Worm (Caenorhabditis elegans) whole organism, L4 larva: ENCODE results near the gene C35A5.11.
A peak's percentile ranks its signal among the peaks of the same experiment; 100 is the strongest.

ENCODE experiments used
- D1046.2 ChIP-seq: fragments of 200-800 bp; sonication (Bioruptor generic); IDR thresholded peaks from 2 replicates; pipeline ENCODE4 v1.3.6; 2022; ENCODE audit warnings: missing genetic modification characterization, missing compliant biosample characterization
- F10B5.3 ChIP-seq: sonication (generic microtip); optimal IDR thresholded peaks from 2 replicates; lab custom pipeline; 2016; ENCODE audit warnings: mild to moderate bottlenecking, missing genetic modification characterization, missing compliant biosample characterization
- F26F4.8 ChIP-seq: fragments of 200-800 bp; sonication (Bioruptor generic); conservative IDR thresholded peaks from 2 replicates; pipeline ENCODE4 v1.3.6; 2022; ENCODE audit warnings: missing genetic modification characterization, missing compliant biosample characterization
- F44E2.7 ChIP-seq: fragments of 200-800 bp; sonication (Bioruptor generic); IDR thresholded peaks from 2 replicates; pipeline ENCODE4 v2.1.2; 2022; ENCODE audit warnings: missing genetic modification characterization, missing compliant biosample characterization
- F49E8.2 ChIP-seq: sonication (generic microtip); optimal IDR thresholded peaks from 2 replicates; lab custom pipeline; 2016; ENCODE audit warnings: missing compliant biosample characterization, mild to moderate bottlenecking, missing genetic modification characterization, borderline replicate concordance
- R02D3.7 ChIP-seq: fragments of 150-350 bp; sonication (generic microtip); optimal IDR thresholded peaks from 3 replicates; lab custom pipeline; 2014; ENCODE audit warnings: missing biosample characterization, missing genetic modification characterization
- T20F7.1 ChIP-seq: fragments of 200-800 bp; sonication (Bioruptor generic); optimal IDR thresholded peaks from 2 replicates; lab custom pipeline; 2018; ENCODE audit warnings: mild to moderate bottlenecking, missing genetic modification characterization, missing compliant biosample characterization
- T26A8.4 ChIP-seq: fragments of 200-800 bp; sonication (Bioruptor generic); IDR thresholded peaks from 2 replicates; pipeline ENCODE4 v1.3.6; 2022; ENCODE audit warnings: missing genetic modification characterization, missing compliant biosample characterization
- arid-1 ChIP-seq: fragments of 200-800 bp; sonication (Bioruptor generic); conservative IDR thresholded peaks from 2 replicates; pipeline ENCODE4 v1.3.6; 2022; ENCODE audit warnings: missing genetic modification reagents, missing genetic modification characterization, missing compliant biosample characterization
- ceh-20 ChIP-seq: fragments of 200-800 bp; sonication (Bioruptor generic); IDR thresholded peaks from 2 replicates; pipeline ENCODE4 v1.3.6; 2022; ENCODE audit warnings: missing genetic modification reagents, missing genetic modification characterization, missing compliant biosample characterization
- ceh-82 ChIP-seq: sonication (generic microtip); optimal IDR thresholded peaks from 2 replicates; lab custom pipeline; 2017; ENCODE audit warnings: missing biosample characterization, missing genetic modification characterization
- daf-16 ChIP-seq, 3 experiments: sonication (generic microtip); optimal IDR thresholded peaks; 2 replicates each; lab custom pipeline; 2016 to 2017; ENCODE audit warnings: missing genetic modification characterization in 3 of 3, missing genetic modification reagents in 3 of 3, mild to moderate bottlenecking in 2 of 3, missing compliant biosample characterization in 2 of 3, missing biosample characterization in 1 of 3, moderate library complexity in 1 of 3
- dmd-6 ChIP-seq: fragments of 200-800 bp; sonication (Bioruptor generic); IDR thresholded peaks from 2 replicates; pipeline ENCODE4 v1.3.6; 2022; ENCODE audit warnings: missing genetic modification reagents, missing genetic modification characterization, missing compliant biosample characterization
- dmd-8 ChIP-seq: fragments of 200-800 bp; sonication (Bioruptor generic); IDR thresholded peaks from 2 replicates; pipeline ENCODE4 v1.3.6; 2022; ENCODE audit warnings: missing genetic modification characterization, missing compliant biosample characterization
- dpl-1 ChIP-seq: fragments of 150-350 bp; optimal IDR thresholded peaks from 2 replicates; lab custom pipeline; 2014; ENCODE audit warnings: missing biosample characterization, missing genetic modification reagents, missing genetic modification characterization
- dve-1 ChIP-seq: sonication (generic microtip); optimal IDR thresholded peaks from 2 replicates; lab custom pipeline; 2017; ENCODE audit warnings: antibody characterized with exemption, mild to moderate bottlenecking, missing genetic modification characterization, missing compliant biosample characterization; ENCODE audit not compliant: insufficient read depth
- egl-43 ChIP-seq: fragments of 200-800 bp; sonication (Bioruptor generic); IDR thresholded peaks from 2 replicates; pipeline ENCODE4 v1.3.6; 2022; ENCODE audit warnings: missing genetic modification reagents, missing genetic modification characterization, missing compliant biosample characterization
- gei-8 ChIP-seq: fragments of 200-800 bp; sonication (Bioruptor generic); optimal IDR thresholded peaks from 2 replicates; lab custom pipeline; 2018; ENCODE audit warnings: mild to moderate bottlenecking, missing genetic modification characterization, missing compliant biosample characterization
- hif-1 ChIP-seq, 2 experiments: sonication (generic microtip); optimal IDR thresholded peaks; 2 replicates each; lab custom pipeline; 2016 to 2017; ENCODE audit warnings: missing compliant biosample characterization in 2 of 2, missing genetic modification characterization in 2 of 2, missing genetic modification reagents in 2 of 2, missing genotype in 2 of 2, mild to moderate bottlenecking in 1 of 2
- hlh-11 ChIP-seq: fragments of 200-800 bp; sonication (Bioruptor generic); optimal IDR thresholded peaks from 2 replicates; lab custom pipeline; 2018; ENCODE audit warnings: mild to moderate bottlenecking, missing genetic modification characterization, missing compliant biosample characterization
- hlh-30 ChIP-seq: sonication (generic microtip); optimal IDR thresholded peaks from 2 replicates; lab custom pipeline; 2017; ENCODE audit warnings: antibody characterized with exemption, mild to moderate bottlenecking, missing genetic modification characterization, missing compliant biosample characterization; ENCODE audit not compliant: insufficient read depth
- hmg-1.1 ChIP-seq: fragments of 200-800 bp; sonication (Bioruptor generic); IDR thresholded peaks from 2 replicates; pipeline ENCODE4 v1.3.6; 2022; ENCODE audit warnings: missing genetic modification reagents, missing genetic modification characterization, missing compliant biosample characterization
- jun-1 ChIP-seq: fragments of 150-350 bp; optimal IDR thresholded peaks from 2 replicates; lab custom pipeline; 2014; ENCODE audit warnings: missing biosample characterization, missing genetic modification reagents, missing genetic modification characterization
- lin-15B ChIP-seq: fragments of 150-350 bp; sonication (generic microtip); optimal IDR thresholded peaks from 3 replicates; lab custom pipeline; 2014; ENCODE audit warnings: missing biosample characterization, missing genetic modification characterization
- lin-29 ChIP-seq: fragments of 200-800 bp; sonication (Bioruptor generic); IDR thresholded peaks from 2 replicates; pipeline ENCODE4 v1.3.6; 2022; ENCODE audit warnings: missing genetic modification reagents, missing genetic modification characterization, missing compliant biosample characterization
- lin-38 ChIP-seq: fragments of 200-800 bp; sonication (Bioruptor generic); IDR thresholded peaks from 2 replicates; pipeline ENCODE4 v1.3.6; 2022; ENCODE audit warnings: missing genetic modification reagents, missing genetic modification characterization, missing compliant biosample characterization
- lin-39 ChIP-seq: fragments of 150-350 bp; optimal IDR thresholded peaks from 2 replicates; lab custom pipeline; 2014; ENCODE audit warnings: missing biosample characterization, missing genetic modification reagents, missing genetic modification characterization
- lsy-2 ChIP-seq, 2 experiments: fragments of 150-350 bp in 1 of 2; sonication (generic microtip) in 1 of 2; optimal IDR thresholded peaks; 2 replicates each; lab custom pipeline; 2014 to 2017; ENCODE audit warnings: missing biosample characterization in 2 of 2, missing genetic modification characterization in 2 of 2
- mdl-1 ChIP-seq, 2 experiments: fragments of 150-350 bp in 1 of 2; sonication (generic microtip) in 1 of 2; optimal IDR thresholded peaks; 2 replicates each; lab custom pipeline; 2014 to 2017; ENCODE audit warnings: missing biosample characterization in 2 of 2, missing genetic modification characterization in 2 of 2
- mdt-29 ChIP-seq: fragments of 200-800 bp; sonication (Bioruptor generic); IDR thresholded peaks from 2 replicates; pipeline ENCODE4 v1.3.6; 2022; ENCODE audit warnings: missing genetic modification reagents, missing genetic modification characterization, missing compliant biosample characterization
- mep-1 ChIP-seq: fragments of 150-350 bp; sonication (generic microtip); optimal IDR thresholded peaks from 3 replicates; lab custom pipeline; 2014; ENCODE audit warnings: missing biosample characterization, missing genetic modification characterization
- mes-2 ChIP-seq: sonication (generic microtip); optimal IDR thresholded peaks from 2 replicates; lab custom pipeline; 2016; ENCODE audit warnings: missing genotype, mild to moderate bottlenecking, missing genetic modification characterization, missing compliant biosample characterization; ENCODE audit not compliant: poor library complexity, severe bottlenecking
- mxl-3 ChIP-seq: fragments of 200-800 bp; sonication (Bioruptor generic); optimal IDR thresholded peaks from 2 replicates; lab custom pipeline; 2018; ENCODE audit warnings: mild to moderate bottlenecking, missing genetic modification characterization, missing compliant biosample characterization
- nhr-11 ChIP-seq: fragments of 150-350 bp; optimal IDR thresholded peaks from 2 replicates; lab custom pipeline; 2014; ENCODE audit warnings: missing biosample characterization, missing genetic modification characterization
- nhr-25 ChIP-seq: sonication (generic microtip); optimal IDR thresholded peaks from 2 replicates; lab custom pipeline; 2017; ENCODE audit warnings: missing genetic modification characterization, mild to moderate bottlenecking, missing compliant biosample characterization, antibody characterized with exemption, moderate library complexity, borderline replicate concordance; ENCODE audit not compliant: insufficient read depth
- nhr-28 ChIP-seq: fragments of 150-350 bp; optimal IDR thresholded peaks from 2 replicates; lab custom pipeline; 2014; ENCODE audit warnings: missing biosample characterization, missing genetic modification characterization
- nhr-42 ChIP-seq: fragments of 200-800 bp; sonication (Bioruptor generic); IDR thresholded peaks from 2 replicates; pipeline ENCODE4 v1.3.6; 2022; ENCODE audit warnings: missing genetic modification characterization, missing compliant biosample characterization
- pqm-1 ChIP-seq: sonication (generic microtip); optimal IDR thresholded peaks from 2 replicates; lab custom pipeline; 2017; ENCODE audit warnings: missing biosample characterization, missing genetic modification characterization
- rbr-2 ChIP-seq: sonication (generic microtip); optimal IDR thresholded peaks from 2 replicates; lab custom pipeline; 2016; ENCODE audit warnings: missing genotype, missing genetic modification characterization, missing compliant biosample characterization
- skn-1 ChIP-seq: fragments of 150-350 bp; optimal IDR thresholded peaks from 2 replicates; lab custom pipeline; 2014; ENCODE audit warnings: missing biosample characterization, missing genetic modification characterization
- snpc-1.2 ChIP-seq: fragments of 200-800 bp; sonication (Bioruptor generic); IDR thresholded peaks from 2 replicates; pipeline ENCODE4 v1.3.6; 2022; ENCODE audit warnings: missing genetic modification reagents, missing genetic modification characterization, missing compliant biosample characterization
- snpc-4 ChIP-seq: fragments of 150-350 bp; optimal IDR thresholded peaks from 2 replicates; lab custom pipeline; 2014; ENCODE audit warnings: missing biosample characterization, missing genetic modification characterization
- spr-3 ChIP-seq: fragments of 200-800 bp; sonication (Bioruptor generic); optimal IDR thresholded peaks from 2 replicates; lab custom pipeline; 2018; ENCODE audit warnings: mild to moderate bottlenecking, missing genetic modification characterization, missing compliant biosample characterization
- tag-97 ChIP-seq: fragments of 200-800 bp; sonication (Bioruptor generic); IDR thresholded peaks from 2 replicates; pipeline ENCODE4 v1.3.6; 2022; ENCODE audit warnings: missing genetic modification characterization, missing compliant biosample characterization
- unc-62 ChIP-seq, 3 experiments: fragments of 150-350 bp in 1 of 3; sonication (generic microtip); optimal IDR thresholded peaks in 2 of 3; peaks in 1 of 3; 1 replicate in 1 of 3; 2 replicates in 2 of 3; lab custom pipeline; 2014 to 2017; ENCODE audit warnings: missing biosample characterization in 3 of 3, missing genetic modification characterization in 3 of 3, missing genetic modification reagents in 3 of 3, missing genotype in 1 of 3

C35A5.11 gene

ce11 chrV:10535325-10535724, 32.4 kb upstream of the C35A5.11 start:
- 0 out of 2 replicates have a peak, but pooled peaks have one; percentile 34 for TF ChIP-seq F26F4.8 (GFP tag; lab: Robert Waterston, UW)
- TF ChIP-seq mdt-29 (GFP tag; lab: Robert Waterston, UW), result no peak
- 0 out of 2 replicates have a peak, but pooled peaks have one; percentile 18 for TF ChIP-seq hmg-1.1 (GFP tag; lab: Robert Waterston, UW)
- TF ChIP-seq ceh-20, result no peak
- peak; percentile 36 for TF ChIP-seq hlh-11
- TF ChIP-seq skn-1 (tag; lab: Kevin White, UChicago), result no peak
- TF ChIP-seq F49E8.2 (tag; lab: Kevin White, UChicago), result no peak
- TF ChIP-seq tag-97 (GFP tag; lab: Robert Waterston, UW), result no peak
- no peak for TF ChIP-seq nhr-42 (GFP tag; lab: Robert Waterston, UW)
- TF ChIP-seq spr-3 (GFP tag; lab: Kevin White, UChicago), result no peak
- no peak for TF ChIP-seq jun-1 (tag; lab: Kevin White, UChicago)
- no peak for TF ChIP-seq daf-16 (GFP tag; optimal IDR thresholded peaks at IDR 0.05; lab: Kevin White, UChicago)
- peak; percentile 39 for TF ChIP-seq daf-16 (tag; optimal IDR thresholded peaks at IDR 0.05; lab: Kevin White, UChicago)
- TF ChIP-seq T20F7.1 (GFP tag; lab: Kevin White, UChicago), result peak; percentile 8
- TF ChIP-seq hlh-30 (tag; lab: Kevin White, UChicago), result peak; percentile 79
- peak in 1 of 2 experiments; percentile 48 for TF ChIP-seq lsy-2 (tag; optimal IDR thresholded peaks at IDR 0.05; lab: Kevin White, UChicago)
- TF ChIP-seq lin-38, result peak; percentile 29
- peak in 1 of 2 experiments; percentile 71 for TF ChIP-seq mdl-1 (tag; optimal IDR thresholded peaks at IDR 0.05; lab: Kevin White, UChicago)
- peak; percentile 41 for TF ChIP-seq mes-2 (tag; lab: Kevin White, UChicago)
- TF ChIP-seq egl-43, result 0 out of 2 replicates have a peak, but pooled peaks have one; percentile 26
- TF ChIP-seq hif-1 (tag; optimal IDR thresholded peaks at IDR 0.05; lab: Kevin White, UChicago), result peak in 1 of 2 experiments; percentile 14
- TF ChIP-seq pqm-1 (tag; lab: Kevin White, UChicago), result peak; percentile 2
- TF ChIP-seq nhr-25 (tag; lab: Kevin White, UChicago), result no peak
- peak; percentile 37 for TF ChIP-seq dmd-6 (GFP tag; lab: Robert Waterston, UW)
- no peak for TF ChIP-seq dmd-8
- TF ChIP-seq lin-39 (tag; lab: Kevin White, UChicago), result no peak
- TF ChIP-seq F10B5.3, result no peak
- peak; percentile 61 for TF ChIP-seq dve-1 (tag; lab: Kevin White, UChicago)
- peak; percentile 1 for TF ChIP-seq dpl-1 (GFP tag; lab: Kevin White, UChicago)
- TF ChIP-seq arid-1, result no peak
- TF ChIP-seq mxl-3 (GFP tag; lab: Kevin White, UChicago), result peak; percentile 19
- TF ChIP-seq gei-8 (GFP tag; lab: Kevin White, UChicago), result no peak
- TF ChIP-seq lin-15B (tag; lab: Kevin White, UChicago), result no peak
- TF ChIP-seq rbr-2 (tag; lab: Kevin White, UChicago), result no peak
- no peak for TF ChIP-seq unc-62 (GFP tag; optimal IDR thresholded peaks at IDR 0.05 in 1 of 2; lab: Kevin White, UChicago)
- no peak for TF ChIP-seq unc-62 (tag; optimal IDR thresholded peaks at IDR 0.05; lab: Kevin White, UChicago)
- TF ChIP-seq snpc-1.2 (GFP tag; lab: Robert Waterston, UW), result no peak
- no peak for TF ChIP-seq lin-29 (GFP tag; lab: Robert Waterston, UW)
- TF ChIP-seq T26A8.4 (GFP tag; lab: Robert Waterston, UW), result no peak
- no peak for TF ChIP-seq nhr-11 (tag; lab: Kevin White, UChicago)
- TF ChIP-seq R02D3.7 (tag; lab: Kevin White, UChicago), result no peak
- TF ChIP-seq ceh-82 (tag; lab: Kevin White, UChicago), result no peak
- no peak for TF ChIP-seq mep-1 (tag; lab: Kevin White, UChicago)
- peak; percentile 55 for TF ChIP-seq nhr-28 (tag; lab: Kevin White, UChicago)
- no peak for TF ChIP-seq D1046.2 (GFP tag; lab: Robert Waterston, UW)
- TF ChIP-seq snpc-4, result no peak
- TF ChIP-seq F44E2.7 (GFP tag; lab: Robert Waterston, UW), result no peak
